Worm (Caenorhabditis elegans) whole organism, L4/young adult: ENCODE data around the gene ZK470.4.

Experiments used
- W03F9.2 ChIP-seq: fragments of 150-350 bp; optimal IDR thresholded peaks from 2 replicates; lab custom pipeline; 2014; ENCODE audit warnings: missing biosample characterization, missing genetic modification characterization
- him-1 ChIP-seq: sonication (generic microtip); optimal IDR thresholded peaks from 2 replicates; lab custom pipeline; 2016; ENCODE audit warnings: missing genotype, missing genetic modification reagents, missing genetic modification characterization, missing compliant biosample characterization

- TF ChIP-seq him-1 (tag; lab: Kevin White, UChicago) (no peak), W03F9.2 (tag; lab: Kevin White, UChicago) (no peak)
These were observed 2.8 kb downstream of the ZK470.4 start for ce11 chrX:4136547-4137311.
